Worm (Caenorhabditis elegans): ENCODE results near the gene T24E12.6.

DNA sequence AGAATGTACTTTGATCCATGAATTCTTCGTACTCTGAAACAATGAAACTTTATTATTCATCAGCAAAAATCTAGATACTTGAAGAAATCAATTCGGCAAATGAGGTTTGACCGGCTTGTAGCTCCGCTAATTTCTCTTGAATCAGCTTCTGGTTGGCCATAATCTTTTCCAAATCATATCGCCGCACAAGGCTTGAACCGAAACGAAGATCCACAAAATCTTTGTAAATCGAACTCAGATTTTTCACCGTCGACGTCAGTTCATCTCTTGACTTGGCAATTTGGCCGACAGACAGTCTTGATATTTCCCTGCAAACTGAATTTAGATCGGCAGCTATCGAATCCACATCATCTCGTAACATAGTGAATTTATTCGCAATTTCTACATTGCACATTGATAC lies 44.0 kb upstream of the T24E12.6 start:
- TF ChIP-seq ceh-13 (GFP tag; optimal IDR thresholded peaks at IDR 0.05) = no peak
- no peak for TF ChIP-seq aly-1 (tag; optimal IDR thresholded peaks at IDR 0.05)
- TF ChIP-seq F13C5.2 (tag; optimal IDR thresholded peaks at IDR 0.05) = no peak
- TF ChIP-seq ama-1 (optimal IDR thresholded peaks at IDR 0.05) = no peak
- no peak for TF ChIP-seq hnd-1 (tag; optimal IDR thresholded peaks at IDR 0.05)
- no peak for TF ChIP-seq tbx-11 (GFP tag; IDR thresholded peaks at IDR 0.05)
- TF ChIP-seq hmg-4 (GFP tag; optimal IDR thresholded peaks at IDR 0.05) = no peak
